Fruit fly (Drosophila melanogaster): ENCODE measurements around the gene CG17147.

Gene CG17147

dm6 chr3L:20194731-20195130 is 29.0 kb upstream of the CG17147 start (continued):
- TF ChIP-seq CG7745 (tag; optimal IDR thresholded peaks at IDR 0.05) (no peak), CG10959 (GFP tag; IDR thresholded peaks at IDR 0.05) (peak; percentile 41; the same call in 1 of the 2 replicates), Side (GFP tag; optimal IDR thresholded peaks at IDR 0.05) (no peak), CG12104 (GFP tag; optimal IDR thresholded peaks at IDR 0.05) (no peak), CG4424 (GFP tag; optimal IDR thresholded peaks at IDR 0.05) (peak; percentile 29), CG8359 (GFP tag; optimal IDR thresholded peaks at IDR 0.05; ENCODE audit: borderline replicate concordance) (no peak), sug (tag; optimal IDR thresholded peaks at IDR 0.05) (peak; percentile 5), Aef1 (GFP tag; IDR thresholded peaks at IDR 0.05) (peak; percentile 14; the same call in 1 of the 3 replicates), CG10979 (tag; optimal IDR thresholded peaks at IDR 0.05) (peak; percentile 51), CG2712 (tag; optimal IDR thresholded peaks at IDR 0.05) (peak; percentile 31), Kr (GFP tag; optimal IDR thresholded peaks at IDR 0.05) (no peak), twi (tag; optimal IDR thresholded peaks at IDR 0.05) (no peak), Dbx (GFP tag; IDR thresholded peaks at IDR 0.05) (peak; percentile 46; the same call in 1 of the 3 replicates), Rfx (GFP tag; IDR thresholded peaks at IDR 0.05) (peak; percentile 65), jigr1 (GFP tag; IDR thresholded peaks at IDR 0.05) (no peak), Myb (GFP tag; optimal IDR thresholded peaks at IDR 0.05) (no peak), otp (GFP tag; IDR thresholded peaks at IDR 0.05) (peak; percentile 59; the same call in 1 of the 3 replicates), Dad (GFP tag; optimal IDR thresholded peaks at IDR 0.05) (peak; percentile 35), fu2 (GFP tag; optimal IDR thresholded peaks at IDR 0.05) (no peak), abd-A (tag; optimal IDR thresholded peaks at IDR 0.05) (no peak), jing (GFP tag; optimal IDR thresholded peaks at IDR 0.05) (no peak), Sox102F (GFP tag; optimal IDR thresholded peaks at IDR 0.05) (peak; percentile 24), cas (GFP tag; IDR thresholded peaks at IDR 0.05) (no peak), ham (GFP tag; IDR thresholded peaks at IDR 0.05) (no peak), Dll (GFP tag; IDR thresholded peaks at IDR 0.05; ENCODE audit: partially characterized antibody) (no peak), CG9437 (GFP tag; optimal IDR thresholded peaks at IDR 0.05) (no peak), stc (GFP tag; IDR thresholded peaks at IDR 0.05) (no peak), CG6791 (GFP tag; IDR thresholded peaks at IDR 0.05; ENCODE audit: partially characterized antibody) (no peak), dysf (GFP tag; IDR thresholded peaks at IDR 0.05) (peak; percentile 58), CG9609 (GFP tag; optimal IDR thresholded peaks at IDR 0.05) (no peak), Mes4 (GFP tag; optimal IDR thresholded peaks at IDR 0.05) (no peak), aop (GFP tag; IDR thresholded peaks at IDR 0.05) (no peak), Camta (GFP tag; optimal IDR thresholded peaks at IDR 0.05) (peak; percentile 21), D19B (GFP tag; optimal IDR thresholded peaks at IDR 0.05) (no peak), CG33557 (GFP tag; optimal IDR thresholded peaks at IDR 0.05) (no peak), CG8388 (GFP tag; optimal IDR thresholded peaks at IDR 0.05) (peak; percentile 11), CG2120 (GFP tag; optimal IDR thresholded peaks at IDR 0.05) (peak; percentile 59), al (GFP tag; IDR thresholded peaks at IDR 0.05) (peak; percentile 49; the same call in 1 of the 2 replicates), Dfd (GFP tag; optimal IDR thresholded peaks at IDR 0.05) (no peak), pnt (GFP tag; optimal IDR thresholded peaks at IDR 0.05) (peak; percentile 21), wdn (GFP tag; IDR thresholded peaks at IDR 0.05) (no peak), Meics (GFP tag; optimal IDR thresholded peaks at IDR 0.05) (peak; percentile 53), trem (tag; optimal IDR thresholded peaks at IDR 0.05) (no peak), CG2678 (tag; optimal IDR thresholded peaks at IDR 0.05) (peak; percentile 65), CG17802 (tag; optimal IDR thresholded peaks at IDR 0.05) (no peak), lola (GFP tag; optimal IDR thresholded peaks at IDR 0.05) (no peak), Antp (GFP tag; optimal IDR thresholded peaks at IDR 0.05) (peak; percentile 27), CG2875 (GFP tag; optimal IDR thresholded peaks at IDR 0.05) (no peak), CG9817 (tag; optimal IDR thresholded peaks at IDR 0.05) (peak; percentile 48), CG6654 (GFP tag; optimal IDR thresholded peaks at IDR 0.05) (no peak), lab (GFP tag; optimal IDR thresholded peaks at IDR 0.05) (peak; percentile 48)

Measured in whole organism, embryonic.